Fruit fly (Drosophila melanogaster): ENCODE results near the gene CG1737.

CG1737 gene

DNA sequence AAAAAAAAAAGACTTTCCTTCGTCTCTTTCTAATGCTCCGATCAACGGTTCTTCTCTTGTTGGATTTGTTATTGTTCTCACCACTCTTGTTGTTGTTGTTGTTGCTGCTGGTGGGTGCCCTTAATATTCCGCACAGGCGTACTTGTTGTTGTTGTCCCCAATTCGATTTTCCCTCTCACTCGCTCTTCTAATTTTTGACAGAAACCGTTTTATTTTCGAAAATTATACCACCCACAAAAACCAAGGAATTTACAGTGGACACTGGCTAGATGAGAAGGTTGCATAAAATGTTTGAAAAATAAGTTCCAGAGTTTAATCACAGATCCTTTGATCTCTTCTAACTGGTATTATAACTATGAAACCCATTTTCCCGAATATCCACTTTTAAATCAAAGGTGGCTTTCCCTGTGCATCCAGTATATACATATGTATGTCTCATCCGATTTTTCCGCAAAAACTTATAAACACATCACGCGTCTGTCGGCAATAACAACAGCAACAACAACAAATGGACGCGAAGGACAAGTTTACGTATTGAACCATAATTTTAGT is 41.0 kb downstream of the CG1737 start (continued):
- TF ChIP-seq CG3407 (GFP tag; optimal IDR thresholded peaks at IDR 0.05) (no peak), CG15011 (GFP tag; optimal IDR thresholded peaks at IDR 0.05) (peak; percentile 14), CG9727 (GFP tag; optimal IDR thresholded peaks at IDR 0.05) (no peak), hb (GFP tag; IDR thresholded peaks at IDR 0.05; ENCODE audit: partially characterized antibody) (no peak), gsb (GFP tag; IDR thresholded peaks at IDR 0.05) (no peak), Opbp (GFP tag; IDR thresholded peaks at IDR 0.05; ENCODE audit: partially characterized antibody) (no peak), dmrt11E (tag; optimal IDR thresholded peaks at IDR 0.05) (no peak), CG13775 (GFP tag; optimal IDR thresholded peaks at IDR 0.05) (no peak), fd64A (GFP tag; optimal IDR thresholded peaks at IDR 0.05) (no peak), CG14860 (GFP tag; IDR thresholded peaks at IDR 0.05; ENCODE audit: partially characterized antibody) (no peak), CG9876 (GFP tag; optimal IDR thresholded peaks at IDR 0.05) (no peak), slp2 (GFP tag; optimal IDR thresholded peaks at IDR 0.05) (no peak), CG1602 (GFP tag; optimal IDR thresholded peaks at IDR 0.05) (no peak), CG1647 (GFP tag; optimal IDR thresholded peaks at IDR 0.05) (no peak), grau (tag; optimal IDR thresholded peaks at IDR 0.05) (peak; percentile 86), az2 (GFP tag; optimal IDR thresholded peaks at IDR 0.05) (no peak), Dbx (GFP tag; IDR thresholded peaks at IDR 0.05) (peak; percentile 50; the same call in 2 of the 3 replicates), stc (GFP tag; IDR thresholded peaks at IDR 0.05) (peak; percentile 68), CG31224 (GFP tag; IDR thresholded peaks at IDR 0.05) (peak; percentile 48; the same call in 1 of the 2 replicates), ap (GFP tag; IDR thresholded peaks at IDR 0.05) (0 out of 2 replicates have a peak, but pooled peaks have one; percentile 43), crol (GFP tag; IDR thresholded peaks at IDR 0.05) (no peak), Dref (GFP tag; IDR thresholded peaks at IDR 0.05) (no peak), CG7556 (GFP tag; optimal IDR thresholded peaks at IDR 0.05) (no peak), pho (GFP tag; optimal IDR thresholded peaks at IDR 0.05) (no peak), Mrtf (GFP tag; IDR thresholded peaks at IDR 0.05) (peak; percentile 68; the same call in 2 of the 3 replicates), CG2712 (tag; optimal IDR thresholded peaks at IDR 0.05) (no peak), Lpt (GFP tag; optimal IDR thresholded peaks at IDR 0.05) (no peak), danr (GFP tag; IDR thresholded peaks at IDR 0.05) (0 out of 2 replicates have a peak, but pooled peaks have one; percentile 10), D19B (GFP tag; optimal IDR thresholded peaks at IDR 0.05) (no peak), Rfx (GFP tag; IDR thresholded peaks at IDR 0.05) (peak; percentile 87), CG10462 (GFP tag; optimal IDR thresholded peaks at IDR 0.05) (no peak), Spps (tag; optimal IDR thresholded peaks at IDR 0.05) (no peak), chif (GFP tag; optimal IDR thresholded peaks at IDR 0.05) (peak in 1 of 2 experiments; percentile 9), ham (GFP tag; IDR thresholded peaks at IDR 0.05) (no peak), caup (GFP tag; optimal IDR thresholded peaks at IDR 0.05; ENCODE audit: severe bottlenecking) (peak; percentile 52), YL-1 (GFP tag; optimal IDR thresholded peaks at IDR 0.05) (no peak), bbx (GFP tag; IDR thresholded peaks at IDR 0.05; ENCODE audit: partially characterized antibody) (no peak), Camta (GFP tag; optimal IDR thresholded peaks at IDR 0.05) (no peak), Awh (GFP tag; IDR thresholded peaks at IDR 0.05) (no peak), CG12236 (GFP tag; optimal IDR thresholded peaks at IDR 0.05) (no peak), CG33557 (GFP tag; optimal IDR thresholded peaks at IDR 0.05) (no peak), CG15073 (GFP tag; optimal IDR thresholded peaks at IDR 0.05) (no peak), CG8388 (GFP tag; optimal IDR thresholded peaks at IDR 0.05) (no peak), gcm2 (GFP tag; optimal IDR thresholded peaks at IDR 0.05) (no peak), Kr (GFP tag; optimal IDR thresholded peaks at IDR 0.05) (no peak), btn (GFP tag; optimal IDR thresholded peaks at IDR 0.05) (no peak), ash1 (GFP tag; optimal IDR thresholded peaks at IDR 0.05) (no peak), Gsc (GFP tag; IDR thresholded peaks at IDR 0.05) (no peak), zf30C (GFP tag; optimal IDR thresholded peaks at IDR 0.05) (no peak), Gug (GFP tag; IDR thresholded peaks at IDR 0.05) (peak; percentile 63; the same call in 3 of the 4 replicates), CG17829 (tag; optimal IDR thresholded peaks at IDR 0.05) (no peak)
